Worm (Caenorhabditis elegans) whole organism, L4 larva: ENCODE data around the gene ugt-42.

Source experiments
- Y5F2A.4 ChIP-seq: fragments of 200-800 bp; sonication (Bioruptor generic); optimal IDR thresholded peaks from 2 replicates; lab custom pipeline; 2018; ENCODE audit warnings: mild to moderate bottlenecking, missing genetic modification characterization, missing compliant biosample characterization
- ZK546.5 ChIP-seq, 2 experiments: sonication (generic microtip); optimal IDR thresholded peaks; 2 replicates each; lab custom pipeline; 2017; ENCODE audit warnings: missing biosample characterization in 2 of 2, missing genetic modification characterization in 2 of 2
- ceh-44 ChIP-seq: fragments of 200-800 bp; sonication (Bioruptor generic); IDR thresholded peaks from 2 replicates; pipeline ENCODE4 v1.3.6; 2022; ENCODE audit warnings: missing genetic modification reagents, missing genetic modification characterization, missing compliant biosample characterization
- ctbp-1 ChIP-seq: fragments of 200-800 bp; sonication (Bioruptor generic); IDR thresholded peaks from 2 replicates; pipeline ENCODE4 v1.3.6; 2022; ENCODE audit warnings: missing genetic modification reagents, missing genetic modification characterization, missing compliant biosample characterization
- daf-16 ChIP-seq, 3 experiments: sonication (generic microtip); optimal IDR thresholded peaks; 2 replicates each; lab custom pipeline; 2016 to 2017; ENCODE audit warnings: missing genetic modification characterization in 3 of 3, missing genetic modification reagents in 3 of 3, mild to moderate bottlenecking in 2 of 3, missing compliant biosample characterization in 2 of 3, missing biosample characterization in 1 of 3, moderate library complexity in 1 of 3
- daf-8 ChIP-seq: fragments of 200-800 bp; sonication (Bioruptor generic); IDR thresholded peaks from 2 replicates; pipeline ENCODE4 v1.3.6; 2022; ENCODE audit warnings: missing genetic modification characterization, missing compliant biosample characterization
- dmd-6 ChIP-seq: fragments of 200-800 bp; sonication (Bioruptor generic); IDR thresholded peaks from 2 replicates; pipeline ENCODE4 v1.3.6; 2022; ENCODE audit warnings: missing genetic modification reagents, missing genetic modification characterization, missing compliant biosample characterization
- duxl-1 ChIP-seq: sonication (generic microtip); optimal IDR thresholded peaks from 2 replicates; lab custom pipeline; 2016; ENCODE audit warnings: mild to moderate bottlenecking, missing genetic modification characterization, moderate library complexity, missing compliant biosample characterization; ENCODE audit not compliant: poor library complexity
- dve-1 ChIP-seq: sonication (generic microtip); optimal IDR thresholded peaks from 2 replicates; lab custom pipeline; 2017; ENCODE audit warnings: antibody characterized with exemption, mild to moderate bottlenecking, missing genetic modification characterization, missing compliant biosample characterization; ENCODE audit not compliant: insufficient read depth
- egl-27 ChIP-seq: sonication (generic microtip); optimal IDR thresholded peaks from 3 replicates; lab custom pipeline; 2017; ENCODE audit warnings: missing biosample characterization, missing genetic modification reagents, missing genetic modification characterization
- fkh-10 ChIP-seq: fragments of 150-350 bp; optimal IDR thresholded peaks from 2 replicates; lab custom pipeline; 2014; ENCODE audit warnings: missing biosample characterization, missing genetic modification reagents, missing genetic modification characterization
- hif-1 ChIP-seq, 2 experiments: sonication (generic microtip); optimal IDR thresholded peaks; 2 replicates each; lab custom pipeline; 2016 to 2017; ENCODE audit warnings: missing compliant biosample characterization in 2 of 2, missing genetic modification characterization in 2 of 2, missing genetic modification reagents in 2 of 2, missing genotype in 2 of 2, mild to moderate bottlenecking in 1 of 2
- hlh-11 ChIP-seq: fragments of 200-800 bp; sonication (Bioruptor generic); optimal IDR thresholded peaks from 2 replicates; lab custom pipeline; 2018; ENCODE audit warnings: mild to moderate bottlenecking, missing genetic modification characterization, missing compliant biosample characterization
- hlh-30 ChIP-seq: sonication (generic microtip); optimal IDR thresholded peaks from 2 replicates; lab custom pipeline; 2017; ENCODE audit warnings: antibody characterized with exemption, mild to moderate bottlenecking, missing genetic modification characterization, missing compliant biosample characterization; ENCODE audit not compliant: insufficient read depth
- hmg-1.1 ChIP-seq: fragments of 200-800 bp; sonication (Bioruptor generic); IDR thresholded peaks from 2 replicates; pipeline ENCODE4 v1.3.6; 2022; ENCODE audit warnings: missing genetic modification reagents, missing genetic modification characterization, missing compliant biosample characterization
- jun-1 ChIP-seq: fragments of 150-350 bp; optimal IDR thresholded peaks from 2 replicates; lab custom pipeline; 2014; ENCODE audit warnings: missing biosample characterization, missing genetic modification reagents, missing genetic modification characterization
- lim-7 ChIP-seq: fragments of 200-800 bp; sonication (Bioruptor generic); IDR thresholded peaks from 2 replicates; pipeline ENCODE4 v1.3.6; 2022; ENCODE audit warnings: missing genetic modification characterization, missing compliant biosample characterization
- lsy-2 ChIP-seq, 2 experiments: fragments of 150-350 bp in 1 of 2; sonication (generic microtip) in 1 of 2; optimal IDR thresholded peaks; 2 replicates each; lab custom pipeline; 2014 to 2017; ENCODE audit warnings: missing biosample characterization in 2 of 2, missing genetic modification characterization in 2 of 2
- mdl-1 ChIP-seq, 2 experiments: fragments of 150-350 bp in 1 of 2; sonication (generic microtip) in 1 of 2; optimal IDR thresholded peaks; 2 replicates each; lab custom pipeline; 2014 to 2017; ENCODE audit warnings: missing biosample characterization in 2 of 2, missing genetic modification characterization in 2 of 2
- mdt-29 ChIP-seq: fragments of 200-800 bp; sonication (Bioruptor generic); IDR thresholded peaks from 2 replicates; pipeline ENCODE4 v1.3.6; 2022; ENCODE audit warnings: missing genetic modification reagents, missing genetic modification characterization, missing compliant biosample characterization
- mep-1 ChIP-seq: fragments of 150-350 bp; sonication (generic microtip); optimal IDR thresholded peaks from 3 replicates; lab custom pipeline; 2014; ENCODE audit warnings: missing biosample characterization, missing genetic modification characterization
- mes-2 ChIP-seq: sonication (generic microtip); optimal IDR thresholded peaks from 2 replicates; lab custom pipeline; 2016; ENCODE audit warnings: missing genotype, mild to moderate bottlenecking, missing genetic modification characterization, missing compliant biosample characterization; ENCODE audit not compliant: poor library complexity, severe bottlenecking
- mxl-3 ChIP-seq: fragments of 200-800 bp; sonication (Bioruptor generic); optimal IDR thresholded peaks from 2 replicates; lab custom pipeline; 2018; ENCODE audit warnings: mild to moderate bottlenecking, missing genetic modification characterization, missing compliant biosample characterization
- nhr-111 ChIP-seq: fragments of 200-800 bp; sonication (Bioruptor generic); optimal IDR thresholded peaks from 2 replicates; lab custom pipeline; 2018; ENCODE audit warnings: mild to moderate bottlenecking, missing genetic modification characterization, missing compliant biosample characterization
- nhr-28 ChIP-seq: fragments of 150-350 bp; optimal IDR thresholded peaks from 2 replicates; lab custom pipeline; 2014; ENCODE audit warnings: missing biosample characterization, missing genetic modification characterization
- nhr-48 ChIP-seq: sonication (generic microtip); optimal IDR thresholded peaks from 2 replicates; lab custom pipeline; 2016; ENCODE audit warnings: mild to moderate bottlenecking, missing genetic modification characterization, missing compliant biosample characterization
- nhr-77 ChIP-seq: fragments of 150-350 bp; optimal IDR thresholded peaks from 2 replicates; lab custom pipeline; 2014; ENCODE audit warnings: missing biosample characterization, missing genetic modification characterization
- pqm-1 ChIP-seq: sonication (generic microtip); optimal IDR thresholded peaks from 2 replicates; lab custom pipeline; 2017; ENCODE audit warnings: missing biosample characterization, missing genetic modification characterization
- rbr-2 ChIP-seq: sonication (generic microtip); optimal IDR thresholded peaks from 2 replicates; lab custom pipeline; 2016; ENCODE audit warnings: missing genotype, missing genetic modification characterization, missing compliant biosample characterization
- saeg-2 ChIP-seq: fragments of 200-800 bp; sonication (Bioruptor generic); IDR thresholded peaks from 2 replicates; pipeline ENCODE4 v1.3.6; 2022; ENCODE audit warnings: missing genetic modification reagents, missing genetic modification characterization, missing compliant biosample characterization
- sdz-12 ChIP-seq: fragments of 200-800 bp; sonication (Bioruptor generic); optimal IDR thresholded peaks from 2 replicates; lab custom pipeline; 2018; ENCODE audit warnings: mild to moderate bottlenecking, missing genetic modification characterization, missing compliant biosample characterization
- spr-3 ChIP-seq: fragments of 200-800 bp; sonication (Bioruptor generic); optimal IDR thresholded peaks from 2 replicates; lab custom pipeline; 2018; ENCODE audit warnings: mild to moderate bottlenecking, missing genetic modification characterization, missing compliant biosample characterization
- unc-130 ChIP-seq: sonication (generic microtip); optimal IDR thresholded peaks from 2 replicates; lab custom pipeline; 2016; ENCODE audit warnings: missing genetic modification reagents, missing genetic modification characterization, missing compliant biosample characterization

The ugt-42 gene

ce11 chrV:635630-636029 lies 11.4 kb upstream of the ugt-42 start:
- TF ChIP-seq saeg-2 (GFP tag; lab: Robert Waterston, UW): no peak
- TF ChIP-seq mdt-29 (GFP tag; lab: Robert Waterston, UW): no peak
- peak; percentile 33 for TF ChIP-seq mes-2 (tag; lab: Kevin White, UChicago)
- no peak for TF ChIP-seq lim-7 (GFP tag; lab: Robert Waterston, UW)
- peak; percentile 87 for TF ChIP-seq hlh-30 (tag; lab: Kevin White, UChicago)
- TF ChIP-seq duxl-1 (tag; lab: Kevin White, UChicago): peak; percentile 51
- peak in 1 of 2 experiments; percentile 2 for TF ChIP-seq lsy-2 (tag; optimal IDR thresholded peaks at IDR 0.05; lab: Kevin White, UChicago)
- TF ChIP-seq nhr-77 (tag; lab: Kevin White, UChicago): peak; percentile 85
- peak; percentile 19 for TF ChIP-seq nhr-48 (tag; lab: Kevin White, UChicago)
- no peak for TF ChIP-seq spr-3 (GFP tag; lab: Kevin White, UChicago)
- TF ChIP-seq hmg-1.1: 0 out of 2 replicates have a peak, but pooled peaks have one; percentile 16
- peak; percentile 15 to 74 for TF ChIP-seq mdl-1 (tag; optimal IDR thresholded peaks at IDR 0.05; lab: Kevin White, UChicago)
- peak; percentile 5 for TF ChIP-seq mep-1 (tag; lab: Kevin White, UChicago)
- peak in 1 of 2 experiments; percentile 4 for TF ChIP-seq hif-1 (tag; optimal IDR thresholded peaks at IDR 0.05; lab: Kevin White, UChicago)
- no peak for TF ChIP-seq daf-16 (GFP tag; optimal IDR thresholded peaks at IDR 0.05; lab: Kevin White, UChicago)
- peak; percentile 40 for TF ChIP-seq daf-16 (tag; optimal IDR thresholded peaks at IDR 0.05; lab: Kevin White, UChicago)
- TF ChIP-seq dve-1 (tag; lab: Kevin White, UChicago): peak; percentile 66
- peak; percentile 84 for TF ChIP-seq hlh-11 (tag; lab: Kevin White, UChicago)
- peak; percentile 98 for TF ChIP-seq nhr-28 (tag; lab: Kevin White, UChicago)
- TF ChIP-seq mxl-3 (GFP tag; lab: Kevin White, UChicago): peak; percentile 78
- TF ChIP-seq dmd-6: peak; percentile 61; the same call in 1 of the 2 replicates
- TF ChIP-seq pqm-1 (tag; lab: Kevin White, UChicago): peak; percentile 66
- TF ChIP-seq nhr-111 (GFP tag; lab: Kevin White, UChicago): no peak

ce11 chrV:636281-636680 lies 10.7 kb upstream of the ugt-42 start, which contains the start of gene pals-31:
TSS of gene pals-31 (plus strand) at chrV:636581.
- TF ChIP-seq mdt-29 (GFP tag; lab: Robert Waterston, UW): no peak
- no peak for TF ChIP-seq unc-130 (GFP tag; lab: Kevin White, UChicago)
- TF ChIP-seq hlh-11 (tag; lab: Kevin White, UChicago): no peak
- TF ChIP-seq rbr-2: no peak
- TF ChIP-seq fkh-10 (GFP tag; lab: Kevin White, UChicago): no peak
- no peak for TF ChIP-seq mdl-1 (tag; optimal IDR thresholded peaks at IDR 0.05; lab: Kevin White, UChicago)

ce11 chrV:638328-638727 lies 8.7 kb upstream of the ugt-42 start, which contains the start of gene srj-37:
TSS of gene srj-37 (plus strand) at chrV:638628.
- TF ChIP-seq ctbp-1 (GFP tag; lab: Robert Waterston, UW) (no peak), duxl-1 (tag; lab: Kevin White, UChicago) (no peak), ceh-44 (GFP tag; lab: Robert Waterston, UW) (no peak), unc-130 (GFP tag; lab: Kevin White, UChicago) (no peak), ZK546.5 (tag; optimal IDR thresholded peaks at IDR 0.05; lab: Kevin White, UChicago) (no peak), Y5F2A.4 (GFP tag; lab: Kevin White, UChicago) (no peak), egl-27 (tag; lab: Kevin White, UChicago) (no peak), rbr-2 (no peak), daf-8 (GFP tag; lab: Robert Waterston, UW) (no peak), sdz-12 (GFP tag; lab: Kevin White, UChicago) (no peak), jun-1 (tag; lab: Kevin White, UChicago) (no peak)
